Worm (Caenorhabditis elegans): ENCODE results near the gene acbp-8.

The acbp-8 gene

ce11 chrIII:2628690-2629089, at the start of gene acbp-8:
Gene acbp-8, plus strand, starts transcription at chrIII:2629013.
- no peak for TF ChIP-seq hlh-6 (tag; optimal IDR thresholded peaks at IDR 0.05)
- no peak for TF ChIP-seq tbx-7 (tag; optimal IDR thresholded peaks at IDR 0.05)
- TF ChIP-seq eyg-1 (tag; optimal IDR thresholded peaks at IDR 0.05), result no peak
- TF ChIP-seq pax-1 (tag; optimal IDR thresholded peaks at IDR 0.05), result no peak
- TF ChIP-seq sdc-2 (tag; optimal IDR thresholded peaks at IDR 0.05), result no peak
- no peak for TF ChIP-seq C08G9.2 (tag; optimal IDR thresholded peaks at IDR 0.05)
- TF ChIP-seq ref-2 (tag; optimal IDR thresholded peaks at IDR 0.05), result no peak
- no peak for TF ChIP-seq pqm-1 (tag; optimal IDR thresholded peaks at IDR 0.05)
- TF ChIP-seq zip-5 (tag; optimal IDR thresholded peaks at IDR 0.05), result no peak
- TF ChIP-seq nhr-232 (tag; optimal IDR thresholded peaks at IDR 0.05), result no peak
- TF ChIP-seq che-1 (tag; optimal IDR thresholded peaks at IDR 0.05), result no peak
- TF ChIP-seq syd-9 (tag; optimal IDR thresholded peaks at IDR 0.05), result no peak
- TF ChIP-seq pha-4 (tag; optimal IDR thresholded peaks at IDR 0.05), result no peak

- TF ChIP-seq K09A11.1 (tag; optimal IDR thresholded peaks at IDR 0.05; ENCODE audit: insufficient read depth) (no peak), pha-2 (tag; optimal IDR thresholded peaks at IDR 0.05) (no peak), unc-3 (GFP tag; conservative IDR thresholded peaks at IDR 0.05) (no peak), unc-3 (tag; optimal IDR thresholded peaks at IDR 0.05) (no peak), F13H6.1 (tag; optimal IDR thresholded peaks at IDR 0.05) (no peak), ama-1 (optimal IDR thresholded peaks at IDR 0.05) (no peak), sdc-2 (tag; optimal IDR thresholded peaks at IDR 0.05) (no peak), hlh-6 (tag; optimal IDR thresholded peaks at IDR 0.05) (no peak)
These were observed 42.6 kb upstream of the acbp-8 start, which contains the start of gene gpa-17 for ce11 chrIII:2586193-2586592. Gene gpa-17, plus strand, starts transcription at chrIII:2586555.

- TF ChIP-seq K09A11.1 (tag; optimal IDR thresholded peaks at IDR 0.05; ENCODE audit: insufficient read depth), result no peak
- TF ChIP-seq madf-2 (tag; optimal IDR thresholded peaks at IDR 0.05), result peak; percentile 61
- TF ChIP-seq ceh-30 (tag; optimal IDR thresholded peaks at IDR 0.05), result peak; percentile 58
- TF ChIP-seq odd-2 (tag; optimal IDR thresholded peaks at IDR 0.05), result no peak
- TF ChIP-seq che-1 (tag; optimal IDR thresholded peaks at IDR 0.05), result peak; percentile 58
- no peak for TF ChIP-seq hlh-15 (tag; optimal IDR thresholded peaks at IDR 0.05)
- no peak for TF ChIP-seq ahr-1 (tag; optimal IDR thresholded peaks at IDR 0.05)
- TF ChIP-seq ceh-14 (tag; optimal IDR thresholded peaks at IDR 0.05), result peak; percentile 60
- no peak for TF ChIP-seq fkh-6 (tag; optimal IDR thresholded peaks at IDR 0.05)
- no peak for TF ChIP-seq ceh-24 (tag; optimal IDR thresholded peaks at IDR 0.05)
- TF ChIP-seq hlh-6 (tag; optimal IDR thresholded peaks at IDR 0.05), result no peak
- TF ChIP-seq lin-11 (tag; optimal IDR thresholded peaks at IDR 0.05), result peak; percentile 49
- TF ChIP-seq ref-2 (tag; optimal IDR thresholded peaks at IDR 0.05), result no peak
- TF ChIP-seq ama-1 (optimal IDR thresholded peaks at IDR 0.05), result no peak
- peak; percentile 64 for TF ChIP-seq sox-4 (tag; optimal IDR thresholded peaks at IDR 0.05)
- peak; percentile 68 for TF ChIP-seq ceh-18 (tag; optimal IDR thresholded peaks at IDR 0.05)
- peak; percentile 51 for TF ChIP-seq ttx-3 (tag; optimal IDR thresholded peaks at IDR 0.05)
- no peak for TF ChIP-seq zip-5 (tag; optimal IDR thresholded peaks at IDR 0.05)
- TF ChIP-seq hlh-30 (tag; optimal IDR thresholded peaks at IDR 0.05; ENCODE audit: insufficient read depth), result no peak
- TF ChIP-seq syd-9 (tag; optimal IDR thresholded peaks at IDR 0.05), result peak; percentile 31
- TF ChIP-seq mec-3 (tag; optimal IDR thresholded peaks at IDR 0.05; ENCODE audit: borderline replicate concordance), result no peak
- peak; percentile 32 for TF ChIP-seq unc-55 (GFP tag; optimal IDR thresholded peaks at IDR 0.05)
- no peak for TF ChIP-seq dmd-4 (tag; optimal IDR thresholded peaks at IDR 0.05; ENCODE audit: borderline replicate concordance)
- TF ChIP-seq Y22D7AL.16 (tag; optimal IDR thresholded peaks at IDR 0.05), result no peak
- TF ChIP-seq fkh-10 (GFP tag; optimal IDR thresholded peaks at IDR 0.05), result peak; percentile 52
- TF ChIP-seq hlh-8 (tag; optimal IDR thresholded peaks at IDR 0.05), result no peak
- TF ChIP-seq dve-1 (tag; optimal IDR thresholded peaks at IDR 0.05), result peak; percentile 75
- TF ChIP-seq ceh-31 (tag; optimal IDR thresholded peaks at IDR 0.05), result peak; percentile 85
- no peak for TF ChIP-seq elt-4 (tag; optimal IDR thresholded peaks at IDR 0.05)
- peak; percentile 85 for TF ChIP-seq unc-42 (tag; optimal IDR thresholded peaks at IDR 0.05)
- TF ChIP-seq lim-6 (tag; optimal IDR thresholded peaks at IDR 0.05), result peak; percentile 15
- TF ChIP-seq nfya-1 (tag; optimal IDR thresholded peaks at IDR 0.05), result peak; percentile 84
- TF ChIP-seq gmeb-2 (tag; optimal IDR thresholded peaks at IDR 0.05), result peak; percentile 52
- no peak for TF ChIP-seq pag-3 (tag; optimal IDR thresholded peaks at IDR 0.05; ENCODE audit: borderline replicate concordance)
- peak; percentile 86 for TF ChIP-seq ceh-34 (tag; optimal IDR thresholded peaks at IDR 0.05)
- TF ChIP-seq eyg-1 (tag; optimal IDR thresholded peaks at IDR 0.05), result no peak
- TF ChIP-seq npax-4 (tag; optimal IDR thresholded peaks at IDR 0.05), result peak; percentile 58
- TF ChIP-seq ztf-16 (tag; optimal IDR thresholded peaks at IDR 0.05), result peak; percentile 65
These were observed 31.8 kb upstream of the acbp-8 start, which contains the start of gene apb-1 for ce11 chrIII:2596984-2597454. Gene apb-1, minus strand, starts transcription at chrIII:2597034.
